Fruit fly (Drosophila melanogaster): ENCODE results near the gene CG15025.

The CG15025 gene

DNA sequence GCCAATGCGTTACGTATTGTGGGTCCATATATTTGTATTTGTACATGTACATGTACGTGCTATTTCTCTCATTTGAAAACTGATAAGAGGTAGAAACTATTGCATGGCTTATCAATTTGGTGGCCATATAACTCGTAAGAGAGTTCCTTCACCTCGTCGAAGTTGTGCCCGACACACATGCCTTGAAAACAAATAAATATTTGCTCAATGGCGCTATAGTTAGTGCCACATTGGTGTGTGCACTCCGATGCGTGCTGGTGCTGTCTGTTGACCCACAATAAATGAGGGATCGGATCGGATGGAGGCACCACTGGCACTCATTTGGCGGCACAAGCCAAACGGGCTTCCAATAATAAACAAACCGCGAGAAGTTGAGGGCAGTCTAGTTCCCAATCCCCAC lies 18.7 kb downstream of the CG15025 start (continued):
- no peak for TF ChIP-seq sima (GFP tag; optimal IDR thresholded peaks at IDR 0.05)
- TF ChIP-seq CG13424 (tag; optimal IDR thresholded peaks at IDR 0.05) = no peak
- no peak for TF ChIP-seq bowl (GFP tag; IDR thresholded peaks at IDR 0.05)
- TF ChIP-seq mirr (GFP tag; optimal IDR thresholded peaks at IDR 0.05) = peak; percentile 49
- TF ChIP-seq org-1 (GFP tag; optimal IDR thresholded peaks at IDR 0.05) = peak; percentile 50
- no peak for TF ChIP-seq CTCF (GFP tag; optimal IDR thresholded peaks at IDR 0.05)
- no peak for TF ChIP-seq CG1024 (GFP tag; IDR thresholded peaks at IDR 0.05)
- no peak for TF ChIP-seq kay (GFP tag; optimal IDR thresholded peaks at IDR 0.05)
- peak; percentile 53 for TF ChIP-seq pfk (GFP tag; optimal IDR thresholded peaks at IDR 0.05)
- TF ChIP-seq Oaz (GFP tag; IDR thresholded peaks at IDR 0.05) = no peak
- no peak for TF ChIP-seq CG17802 (tag; optimal IDR thresholded peaks at IDR 0.05)
- TF ChIP-seq onecut (GFP tag; IDR thresholded peaks at IDR 0.05) = peak; percentile 36; the same call in 1 of the 2 replicates
- no peak for TF ChIP-seq CG4617 (GFP tag; optimal IDR thresholded peaks at IDR 0.05; ENCODE audit: borderline replicate concordance)
- TF ChIP-seq tap (tag; optimal IDR thresholded peaks at IDR 0.05) = no peak
- TF ChIP-seq nmo (GFP tag; optimal IDR thresholded peaks at IDR 0.05) = no peak
- TF ChIP-seq CG1602 (GFP tag; optimal IDR thresholded peaks at IDR 0.05) = no peak
- TF ChIP-seq CkIIα-i1 (GFP tag; IDR thresholded peaks at IDR 0.05) = no peak
- TF ChIP-seq CoRest (tag; optimal IDR thresholded peaks at IDR 0.05) = peak; percentile 6
- TF ChIP-seq CG11247 (GFP tag; IDR thresholded peaks at IDR 0.05) = no peak
- peak; percentile 3 for TF ChIP-seq CG8290 (GFP tag; optimal IDR thresholded peaks at IDR 0.05)
- peak in 1 of 2 experiments; percentile 37 for TF ChIP-seq CG8290 (tag; optimal IDR thresholded peaks at IDR 0.05)
- peak; percentile 28; the same call in 1 of the 2 replicates for TF ChIP-seq slbo (GFP tag; IDR thresholded peaks at IDR 0.05)
- TF ChIP-seq NC2β (GFP tag; optimal IDR thresholded peaks at IDR 0.05) = no peak
- no peak for TF ChIP-seq Tbp (GFP tag; optimal IDR thresholded peaks at IDR 0.05)
- TF ChIP-seq dpn (GFP tag; optimal IDR thresholded peaks at IDR 0.05) = no peak
- no peak for TF ChIP-seq phol (tag; optimal IDR thresholded peaks at IDR 0.05)
- TF ChIP-seq Xrp1 (GFP tag; IDR thresholded peaks at IDR 0.05) = peak; percentile 54
- TF ChIP-seq CG18764 (GFP tag; optimal IDR thresholded peaks at IDR 0.05) = no peak
- TF ChIP-seq CG9609 (GFP tag; optimal IDR thresholded peaks at IDR 0.05) = no peak
- TF ChIP-seq D (optimal IDR thresholded peaks at IDR 0.05) = no peak
- TF ChIP-seq D (GFP tag; optimal IDR thresholded peaks at IDR 0.05) = peak; percentile 62
- peak; percentile 45 for TF ChIP-seq CG5180 (GFP tag; optimal IDR thresholded peaks at IDR 0.05)
- peak; percentile 79 for TF ChIP-seq sens (GFP tag)
- no peak for TF ChIP-seq CHES-1-like (GFP tag; optimal IDR thresholded peaks at IDR 0.05)
- TF ChIP-seq yki (optimal IDR thresholded peaks at IDR 0.05) = no peak
- no peak for TF ChIP-seq CG11093 (GFP tag; IDR thresholded peaks at IDR 0.05)
- no peak for TF ChIP-seq Jarid2 (GFP tag; optimal IDR thresholded peaks at IDR 0.05)
- peak; percentile 59 for TF ChIP-seq CG4707 (GFP tag; optimal IDR thresholded peaks at IDR 0.05)
- no peak for TF ChIP-seq CG3726 (GFP tag; IDR thresholded peaks at IDR 0.05)
- peak; percentile 46 for TF ChIP-seq unpg (GFP tag; optimal IDR thresholded peaks at IDR 0.05)
- TF ChIP-seq cwo (GFP tag; optimal IDR thresholded peaks at IDR 0.05) = no peak
- no peak for TF ChIP-seq CG33213 (GFP tag; optimal IDR thresholded peaks at IDR 0.05)
- peak; percentile 21 for TF ChIP-seq sqz (GFP tag; optimal IDR thresholded peaks at IDR 0.05)
- no peak for TF ChIP-seq chif (GFP tag; optimal IDR thresholded peaks at IDR 0.05)
- TF ChIP-seq Hmr (GFP tag; optimal IDR thresholded peaks at IDR 0.05) = peak; percentile 37
- TF ChIP-seq CG6654 (GFP tag; optimal IDR thresholded peaks at IDR 0.05) = no peak
- TF ChIP-seq CG1233 (GFP tag; optimal IDR thresholded peaks at IDR 0.05) = peak; percentile 60

Measured in whole organism, embryonic.